Fruit fly (Drosophila melanogaster): ENCODE results near the gene Rip11.

The Rip11 gene

DNA sequence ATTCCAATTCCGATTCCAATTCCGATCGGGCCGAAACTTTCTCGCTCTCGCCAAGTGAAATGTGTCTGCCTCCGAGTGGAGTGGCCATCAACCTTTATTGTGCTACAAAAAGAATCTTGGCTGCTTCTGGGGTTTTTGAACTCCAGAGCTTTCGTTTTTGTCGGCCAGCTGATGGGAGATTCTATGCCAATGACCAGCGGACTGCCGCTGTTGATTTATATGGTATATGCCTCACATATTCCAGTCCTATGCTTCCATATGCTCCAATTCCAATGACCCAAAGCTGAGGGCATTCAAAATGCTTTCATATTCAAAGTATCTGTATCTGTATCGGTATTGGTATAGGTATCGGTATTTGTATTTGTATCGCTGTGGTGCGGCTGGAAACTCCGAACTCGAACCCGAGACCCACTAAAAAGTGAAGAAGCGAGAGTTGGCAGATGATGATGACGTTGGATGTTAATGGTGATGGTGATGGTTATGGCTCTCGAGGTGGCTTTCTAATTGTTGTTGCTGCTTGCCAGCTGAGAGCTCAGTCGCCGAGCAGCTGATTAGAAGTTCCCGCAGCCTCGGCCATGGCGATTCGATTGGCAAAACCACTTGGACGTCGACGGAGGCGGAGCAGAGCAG is 25.6 kb upstream of the Rip11 start:
- no peak for TF ChIP-seq gl (tag; optimal IDR thresholded peaks at IDR 0.05)
- no peak for TF ChIP-seq CG15710 (tag; optimal IDR thresholded peaks at IDR 0.05)
- no peak for TF ChIP-seq CG9948 (tag; optimal IDR thresholded peaks at IDR 0.05)
- no peak for TF ChIP-seq Ets98B (GFP tag; IDR thresholded peaks at IDR 0.05)
- TF ChIP-seq CG8301 (tag; optimal IDR thresholded peaks at IDR 0.05), result no peak
- no peak for TF ChIP-seq CG13204 (GFP tag; optimal IDR thresholded peaks at IDR 0.05)
- no peak for TF ChIP-seq Snoo (tag; optimal IDR thresholded peaks at IDR 0.05)
- no peak for TF ChIP-seq CG34367 (tag; optimal IDR thresholded peaks at IDR 0.05)
- TF ChIP-seq CG14655 (GFP tag; optimal IDR thresholded peaks at IDR 0.05), result no peak
- TF ChIP-seq Pif1B (GFP tag; optimal IDR thresholded peaks at IDR 0.05), result no peak
- TF ChIP-seq CG17806 (tag; optimal IDR thresholded peaks at IDR 0.05), result no peak

DNA sequence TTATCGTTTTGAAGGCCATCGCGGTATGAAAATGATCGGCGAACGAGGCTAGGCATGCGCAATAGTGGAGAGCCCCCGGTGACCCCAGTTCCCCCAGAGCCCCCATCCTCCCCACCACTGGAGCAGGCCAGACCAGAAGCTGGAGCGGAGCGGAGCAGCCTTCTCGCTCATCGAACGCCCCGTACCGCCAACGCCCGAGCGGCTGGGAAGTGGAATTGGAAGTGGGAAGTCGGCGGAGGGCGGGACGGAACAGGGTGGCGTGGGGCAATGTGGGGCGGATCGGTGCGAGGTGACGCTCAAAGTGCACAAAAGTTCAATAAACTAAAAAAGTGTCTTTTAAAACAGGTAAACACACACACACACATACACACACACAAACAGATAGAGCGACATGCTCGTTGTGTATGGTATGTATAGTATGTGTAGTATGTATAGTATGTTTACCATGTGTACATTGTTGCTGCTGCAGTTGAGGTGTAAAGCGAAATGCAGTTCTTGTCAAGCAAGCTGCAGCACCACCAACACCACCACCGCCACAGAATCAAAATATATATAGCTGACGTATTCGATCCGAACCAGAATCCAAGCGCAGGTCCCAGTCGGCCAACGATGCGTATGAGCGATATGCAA is 24.2 kb upstream of the Rip11 start:
- TF ChIP-seq Ets98B (GFP tag; IDR thresholded peaks at IDR 0.05) (no peak), CG34367 (tag; optimal IDR thresholded peaks at IDR 0.05) (no peak), CG9948 (tag; optimal IDR thresholded peaks at IDR 0.05) (no peak), CG12605 (GFP tag; IDR thresholded peaks at IDR 0.05) (no peak), CG15710 (tag; optimal IDR thresholded peaks at IDR 0.05) (no peak), EcR (GFP tag; optimal IDR thresholded peaks at IDR 0.05) (peak; percentile 92), CG13204 (GFP tag; optimal IDR thresholded peaks at IDR 0.05) (peak; percentile 56), CG14655 (GFP tag; optimal IDR thresholded peaks at IDR 0.05) (no peak), CG10348 (GFP tag; IDR thresholded peaks at IDR 0.05) (no peak), CG32121 (GFP tag; IDR thresholded peaks at IDR 0.05) (no peak), CG8301 (tag; optimal IDR thresholded peaks at IDR 0.05) (no peak), rn (GFP tag; IDR thresholded peaks at IDR 0.05) (no peak), Snoo (tag; optimal IDR thresholded peaks at IDR 0.05) (no peak), CG17806 (tag; optimal IDR thresholded peaks at IDR 0.05) (no peak), gl (tag; optimal IDR thresholded peaks at IDR 0.05) (no peak), CG4496 (GFP tag; IDR thresholded peaks at IDR 0.05) (peak; percentile 8; the same call in 1 of the 3 replicates), CG8159 (tag; optimal IDR thresholded peaks at IDR 0.05) (no peak)

DNA sequence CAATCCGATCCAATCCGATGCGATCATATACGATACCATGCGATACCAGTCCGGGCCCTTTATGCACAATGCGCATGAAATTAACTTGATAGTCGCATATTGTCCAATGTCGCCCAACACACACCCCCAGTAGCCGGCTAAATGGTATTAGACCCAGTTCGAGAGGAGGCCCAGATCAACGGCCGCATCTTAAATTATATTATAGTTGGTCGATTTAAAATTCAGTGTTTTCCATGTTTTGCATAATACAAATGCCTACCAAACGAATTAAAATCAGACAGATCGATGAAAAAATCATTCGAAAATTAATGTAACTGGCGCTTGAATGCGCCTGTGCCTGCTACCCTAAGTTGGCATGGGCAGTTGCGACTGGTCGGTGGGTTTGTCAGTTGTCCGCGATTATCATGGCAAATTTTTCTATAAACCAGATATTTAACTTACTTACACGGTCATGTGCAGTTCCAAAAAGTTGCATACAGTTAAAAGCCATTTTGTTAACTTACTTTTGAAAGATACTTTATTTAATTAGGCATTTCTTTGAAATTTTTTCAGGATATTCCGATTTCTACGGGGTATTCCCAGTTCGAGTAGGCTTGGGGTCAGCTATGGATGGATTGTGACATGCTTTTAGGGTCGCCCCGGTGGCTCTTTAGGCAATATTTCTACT is 22.5 kb upstream of the Rip11 start:
- TF ChIP-seq CG4496 (GFP tag; IDR thresholded peaks at IDR 0.05) (no peak), Ets98B (GFP tag; IDR thresholded peaks at IDR 0.05) (no peak), CG34367 (tag; optimal IDR thresholded peaks at IDR 0.05) (no peak), CG8159 (tag; optimal IDR thresholded peaks at IDR 0.05) (no peak), D1 (tag; optimal IDR thresholded peaks at IDR 0.05) (no peak), CG10348 (GFP tag; IDR thresholded peaks at IDR 0.05) (no peak), CG8301 (tag; optimal IDR thresholded peaks at IDR 0.05) (no peak), CG15710 (tag; optimal IDR thresholded peaks at IDR 0.05) (no peak), Pif1B (GFP tag; optimal IDR thresholded peaks at IDR 0.05) (no peak), CG12605 (GFP tag; IDR thresholded peaks at IDR 0.05) (no peak), Snoo (tag; optimal IDR thresholded peaks at IDR 0.05) (no peak), fd96Ca (GFP tag; IDR thresholded peaks at IDR 0.05) (no peak), CG32121 (GFP tag; IDR thresholded peaks at IDR 0.05) (no peak), EcR (GFP tag; optimal IDR thresholded peaks at IDR 0.05) (no peak), CG14655 (GFP tag; optimal IDR thresholded peaks at IDR 0.05) (no peak), gl (tag; optimal IDR thresholded peaks at IDR 0.05) (no peak), CG9948 (tag; optimal IDR thresholded peaks at IDR 0.05) (no peak), rn (GFP tag; IDR thresholded peaks at IDR 0.05) (no peak), CG17806 (tag; optimal IDR thresholded peaks at IDR 0.05) (no peak), CG13204 (GFP tag; optimal IDR thresholded peaks at IDR 0.05) (no peak)

- TF ChIP-seq CG15710 (tag; optimal IDR thresholded peaks at IDR 0.05) (no peak), CG9948 (tag; optimal IDR thresholded peaks at IDR 0.05) (no peak), EcR (GFP tag; optimal IDR thresholded peaks at IDR 0.05) (peak; percentile 84)
Observed at dm6 chrX:18668293-18668692, 20.8 kb upstream of the Rip11 start.

DNA sequence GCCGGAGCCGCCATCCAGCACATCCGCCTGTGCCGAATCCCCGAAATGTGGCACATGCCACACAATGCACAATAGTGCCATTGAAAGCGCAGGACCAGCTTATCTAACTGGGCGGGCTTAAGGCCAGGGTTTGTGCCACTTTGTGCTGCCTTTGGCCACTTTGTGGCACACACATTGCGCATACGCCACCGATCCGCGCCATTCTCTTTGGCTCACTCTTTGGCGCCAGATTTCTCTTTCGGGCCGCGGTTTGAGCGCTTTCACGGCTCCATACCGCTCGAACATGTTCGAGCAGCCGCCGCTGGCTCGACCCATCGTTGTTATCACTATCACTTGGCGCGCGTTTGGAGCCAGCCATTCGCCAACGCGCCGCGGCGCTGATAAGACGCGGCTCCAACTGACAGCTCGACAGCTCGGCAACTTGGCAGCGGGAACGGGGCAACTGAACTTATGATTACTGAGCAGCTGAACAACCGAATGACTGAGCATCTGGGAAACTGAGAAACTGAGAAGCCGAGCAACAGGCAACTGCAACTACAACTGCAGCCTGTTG is 18.3 kb upstream of the Rip11 start:
- TF ChIP-seq CG14655 (GFP tag; optimal IDR thresholded peaks at IDR 0.05) (no peak), CG10348 (GFP tag; IDR thresholded peaks at IDR 0.05) (no peak), Ets98B (GFP tag; IDR thresholded peaks at IDR 0.05) (no peak), CG17806 (tag; optimal IDR thresholded peaks at IDR 0.05) (no peak), fd96Ca (GFP tag; IDR thresholded peaks at IDR 0.05) (no peak), CG34367 (tag; optimal IDR thresholded peaks at IDR 0.05) (no peak), CG13204 (GFP tag; optimal IDR thresholded peaks at IDR 0.05) (peak; percentile 12), CG32121 (GFP tag; IDR thresholded peaks at IDR 0.05) (no peak), Pif1B (GFP tag; optimal IDR thresholded peaks at IDR 0.05) (no peak), EcR (GFP tag; optimal IDR thresholded peaks at IDR 0.05) (peak; percentile 71), gl (tag; optimal IDR thresholded peaks at IDR 0.05) (no peak), Pif1A (GFP tag; optimal IDR thresholded peaks at IDR 0.05) (no peak), CG4496 (GFP tag; IDR thresholded peaks at IDR 0.05) (no peak), rn (GFP tag; IDR thresholded peaks at IDR 0.05) (no peak), CG15710 (tag; optimal IDR thresholded peaks at IDR 0.05) (no peak), CG9948 (tag; optimal IDR thresholded peaks at IDR 0.05) (no peak)
